Fruit fly (Drosophila melanogaster) whole organism, embryonic: Measurements from ENCODE around the gene sws.

Source experiments
- B-H1 ChIP-seq: fragments of 200-800 bp; sonication (Bioruptor generic); IDR thresholded peaks from 3 replicates; pipeline ENCODE4 v1.3.6; 2022; ENCODE audit warnings: missing biosample characterization, missing genetic modification characterization
- Bgb ChIP-seq: fragments of 200-800 bp; sonication (Bioruptor generic); IDR thresholded peaks from 2 replicates; pipeline ENCODE4 v1.3.6; 2022; ENCODE audit warnings: missing biosample characterization, missing genetic modification characterization; ENCODE audit not compliant: partially characterized antibody
- C15 ChIP-seq: fragments of 200-800 bp; sonication (Bioruptor generic); IDR thresholded peaks from 3 replicates; pipeline ENCODE4 v1.3.6; 2022; ENCODE audit warnings: missing biosample characterization, missing genetic modification characterization
- CG1024 ChIP-seq: fragments of 200-800 bp; sonication (Bioruptor generic); IDR thresholded peaks from 2 replicates; pipeline ENCODE4 v1.3.6; 2022; ENCODE audit warnings: missing biosample characterization, missing genetic modification characterization
- CG10366 ChIP-seq: fragments of 200-800 bp; sonication (Bioruptor generic); IDR thresholded peaks from 2 replicates; pipeline ENCODE4 v1.3.6; 2022; ENCODE audit warnings: missing biosample characterization, missing genetic modification characterization
- CG11093 ChIP-seq: fragments of 200-800 bp; sonication (Bioruptor generic); IDR thresholded peaks from 3 replicates; pipeline ENCODE4 v1.3.6; 2022; ENCODE audit warnings: missing biosample characterization, missing genetic modification characterization
- CG12155 ChIP-seq: fragments of 200-800 bp; sonication (Bioruptor generic); optimal IDR thresholded peaks from 3 replicates; lab custom pipeline; 2016; ENCODE audit warnings: missing biosample characterization, missing genetic modification characterization
- CG1233 ChIP-seq: fragments of 200-800 bp; sonication (Bioruptor generic); optimal IDR thresholded peaks from 4 replicates; lab custom pipeline; 2018; ENCODE audit warnings: missing biosample characterization, mild to moderate bottlenecking, missing genetic modification characterization
- CG13296 ChIP-seq: fragments of 200-800 bp; sonication (Bioruptor generic); optimal IDR thresholded peaks from 3 replicates; lab custom pipeline; 2018; ENCODE audit warnings: missing biosample characterization, mild to moderate bottlenecking, missing genetic modification characterization
- CG13424 ChIP-seq: fragments of 200-800 bp; sonication (Bioruptor generic); optimal IDR thresholded peaks from 2 replicates; lab custom pipeline; 2019; ENCODE audit warnings: missing biosample characterization, mild to moderate bottlenecking, missing genetic modification characterization, moderate library complexity
- CG17359 ChIP-seq: fragments of 200-800 bp; sonication (Bioruptor generic); optimal IDR thresholded peaks from 3 replicates; lab custom pipeline; 2018; ENCODE audit warnings: missing biosample characterization, mild to moderate bottlenecking, missing genetic modification characterization, moderate library complexity
- CG31388 ChIP-seq: fragments of 200-800 bp; sonication (Bioruptor generic); optimal IDR thresholded peaks from 2 replicates; lab custom pipeline; 2016; ENCODE audit warnings: missing biosample characterization, missing genetic modification characterization
- CG32767 ChIP-seq: fragments of 200-800 bp; sonication (Bioruptor generic); IDR thresholded peaks from 2 replicates; pipeline ENCODE4 v1.3.6; 2022; ENCODE audit warnings: missing biosample characterization, missing genetic modification characterization
- CG34224 ChIP-seq: fragments of 200-800 bp; sonication (Bioruptor generic); IDR thresholded peaks from 3 replicates; pipeline ENCODE4 v1.3.6; 2022; ENCODE audit warnings: missing biosample characterization, missing genetic modification characterization; ENCODE audit not compliant: partially characterized antibody
- CG3995 ChIP-seq: fragments of 200-800 bp; sonication (Bioruptor generic); optimal IDR thresholded peaks from 3 replicates; lab custom pipeline; 2016; ENCODE audit warnings: missing biosample characterization, missing genetic modification characterization
- CG4282 ChIP-seq: fragments of 200-800 bp; sonication (Bioruptor generic); optimal IDR thresholded peaks from 2 replicates; lab custom pipeline; 2016; ENCODE audit warnings: missing biosample characterization, missing genetic modification characterization
- CG4707 ChIP-seq: fragments of 200-800 bp; sonication (Bioruptor generic); optimal IDR thresholded peaks from 2 replicates; lab custom pipeline; 2018; ENCODE audit warnings: missing biosample characterization, mild to moderate bottlenecking, missing genetic modification characterization, moderate library complexity
- CG4730 ChIP-seq: fragments of 200-800 bp; sonication (Bioruptor generic); IDR thresholded peaks from 2 replicates; pipeline ENCODE4 v1.3.6; 2022; ENCODE audit warnings: missing biosample characterization, missing genetic modification characterization
- CG6791 ChIP-seq: fragments of 200-800 bp; sonication (Bioruptor generic); IDR thresholded peaks from 3 replicates; pipeline ENCODE4 v1.3.6; 2022; ENCODE audit warnings: missing biosample characterization, missing genetic modification characterization; ENCODE audit not compliant: partially characterized antibody
- CG8944 ChIP-seq: fragments of 200-800 bp; sonication (Bioruptor generic); optimal IDR thresholded peaks from 3 replicates; lab custom pipeline; 2016; ENCODE audit warnings: missing biosample characterization, missing genetic modification characterization
- D ChIP-seq, 2 experiments: fragments of 200-800 bp in 1 of 2; fragments of >200 bp in 1 of 2; sonication (Bioruptor generic) in 1 of 2; optimal IDR thresholded peaks; 2 replicates in 1 of 2; 3 replicates in 1 of 2; lab custom pipeline; 2017; ENCODE audit warnings: mild to moderate bottlenecking in 1 of 2, missing biosample characterization in 1 of 2, missing genetic modification characterization in 1 of 2, missing genetic modification reagents in 1 of 2
- Dfd ChIP-seq, 2 experiments: fragments of >200 bp; optimal IDR thresholded peaks; 2 replicates each; lab custom pipeline; 2017; ENCODE audit warnings: missing biosample characterization in 2 of 2, missing genetic modification characterization in 2 of 2
- Dip2 ChIP-seq: fragments of 200-800 bp; sonication (Bioruptor generic); IDR thresholded peaks from 2 replicates; pipeline ENCODE4 v1.3.6; 2022; ENCODE audit warnings: missing biosample characterization, missing genetic modification characterization
- Dip3 ChIP-seq: fragments of 200-800 bp; sonication (Bioruptor generic); optimal IDR thresholded peaks from 3 replicates; lab custom pipeline; 2016; ENCODE audit warnings: missing biosample characterization, missing genetic modification characterization
- Hmx ChIP-seq: fragments of 200-800 bp; sonication (Bioruptor generic); optimal IDR thresholded peaks from 2 replicates; lab custom pipeline; 2016; ENCODE audit warnings: missing biosample characterization, missing genetic modification characterization
- Opbp ChIP-seq: fragments of 200-800 bp; sonication (Bioruptor generic); IDR thresholded peaks from 3 replicates; pipeline ENCODE4 v1.3.6; 2022; ENCODE audit warnings: missing biosample characterization, missing genetic modification characterization; ENCODE audit not compliant: partially characterized antibody
- PHDP ChIP-seq: fragments of 200-800 bp; sonication (Bioruptor generic); optimal IDR thresholded peaks from 3 replicates; lab custom pipeline; 2018; ENCODE audit warnings: missing biosample characterization, mild to moderate bottlenecking, missing genetic modification characterization, moderate library complexity
- Rx ChIP-seq: fragments of 200-800 bp; sonication (Bioruptor generic); IDR thresholded peaks from 2 replicates; pipeline ENCODE4 v1.3.6; 2022; ENCODE audit warnings: missing biosample characterization, missing genetic modification characterization
- TFAM ChIP-seq: fragments of 200-800 bp; sonication (Bioruptor generic); optimal IDR thresholded peaks from 2 replicates; lab custom pipeline; 2017; ENCODE audit warnings: missing biosample characterization, missing genetic modification characterization, inconsistent platforms
- abd-A ChIP-seq: fragments of 200-800 bp; sonication (Bioruptor generic); optimal IDR thresholded peaks from 3 replicates; lab custom pipeline; 2019; ENCODE audit warnings: missing biosample characterization, mild to moderate bottlenecking, missing genetic modification characterization, moderate library complexity
- ac ChIP-seq: fragments of 200-800 bp; sonication (Bioruptor generic); optimal IDR thresholded peaks from 3 replicates; lab custom pipeline; 2017; ENCODE audit warnings: missing biosample characterization, mild to moderate bottlenecking, missing genetic modification characterization
- amos ChIP-seq: fragments of 200-800 bp; sonication (Bioruptor generic); IDR thresholded peaks from 2 replicates; pipeline ENCODE4 v1.3.6; 2022; ENCODE audit warnings: missing biosample characterization, missing genetic modification characterization; ENCODE audit not compliant: partially characterized antibody
- ap ChIP-seq: fragments of 200-800 bp; sonication (Bioruptor generic); IDR thresholded peaks from 2 replicates; pipeline ENCODE4 v1.3.6; 2022; ENCODE audit warnings: missing biosample characterization, missing genetic modification characterization
- chif ChIP-seq, 2 experiments: fragments of 200-800 bp; sonication (Bioruptor generic); optimal IDR thresholded peaks; 3 replicates each; lab custom pipeline; 2016; ENCODE audit warnings: missing biosample characterization in 2 of 2, missing genetic modification characterization in 2 of 2
- dm ChIP-seq: fragments of 200-800 bp; sonication (Bioruptor generic); optimal IDR thresholded peaks from 3 replicates; lab custom pipeline; 2016; ENCODE audit warnings: missing biosample characterization, missing genetic modification characterization
- ems ChIP-seq: fragments of 200-800 bp; sonication (Bioruptor generic); optimal IDR thresholded peaks from 3 replicates; lab custom pipeline; 2016; ENCODE audit warnings: missing biosample characterization, missing genetic modification characterization
- eve ChIP-seq, 2 experiments: fragments of >200 bp; optimal IDR thresholded peaks; 2 replicates each; lab custom pipeline; 2017; ENCODE audit warnings: missing biosample characterization in 2 of 2, missing genetic modification characterization in 2 of 2
- eyg ChIP-seq: fragments of 200-800 bp; sonication (Bioruptor generic); optimal IDR thresholded peaks from 3 replicates; lab custom pipeline; 2016; ENCODE audit warnings: missing biosample characterization, missing genetic modification characterization
- gfzf ChIP-seq: fragments of 200-800 bp; sonication (Bioruptor generic); optimal IDR thresholded peaks from 2 replicates; lab custom pipeline; 2016; ENCODE audit warnings: missing biosample characterization, mild to moderate bottlenecking, missing genetic modification characterization, moderate library complexity
- her ChIP-seq: fragments of 200-800 bp; sonication (Bioruptor generic); optimal IDR thresholded peaks from 2 replicates; lab custom pipeline; 2016; ENCODE audit warnings: missing biosample characterization, missing genetic modification characterization
- ind ChIP-seq: fragments of 200-800 bp; sonication (Bioruptor generic); optimal IDR thresholded peaks from 3 replicates; lab custom pipeline; 2016; ENCODE audit warnings: missing biosample characterization, missing genetic modification characterization
- luna ChIP-seq: fragments of 200-800 bp; sonication (Bioruptor generic); optimal IDR thresholded peaks from 2 replicates; lab custom pipeline; 2016; ENCODE audit warnings: missing biosample characterization, missing genetic modification characterization
- nerfin-2 ChIP-seq: fragments of 200-800 bp; sonication (Bioruptor generic); IDR thresholded peaks from 2 replicates; pipeline ENCODE4 v1.3.6; 2022; ENCODE audit warnings: missing biosample characterization, missing genetic modification characterization; ENCODE audit not compliant: partially characterized antibody
- run ChIP-seq: fragments of 200-800 bp; sonication (Bioruptor generic); optimal IDR thresholded peaks from 3 replicates; lab custom pipeline; 2018; ENCODE audit warnings: missing biosample characterization, mild to moderate bottlenecking, missing genetic modification characterization
- sens ChIP-seq: fragments of 200-800 bp; sonication (Bioruptor generic); peaks from one replicate; lab custom pipeline; 2016; ENCODE audit warnings: missing biosample characterization, missing genetic modification characterization
- tin ChIP-seq: fragments of 200-800 bp; sonication (Bioruptor generic); optimal IDR thresholded peaks from 3 replicates; lab custom pipeline; 2016; ENCODE audit warnings: missing biosample characterization, missing genetic modification characterization
- wdn ChIP-seq: fragments of 200-800 bp; sonication (Bioruptor generic); IDR thresholded peaks from 2 replicates; pipeline ENCODE4 v1.3.6; 2022; ENCODE audit warnings: missing biosample characterization, missing genetic modification characterization
- zen ChIP-seq: fragments of 200-800 bp; sonication (Bioruptor generic); optimal IDR thresholded peaks from 3 replicates; lab custom pipeline; 2018; ENCODE audit warnings: missing biosample characterization, mild to moderate bottlenecking, missing genetic modification characterization, moderate library complexity

The sws gene

DNA sequence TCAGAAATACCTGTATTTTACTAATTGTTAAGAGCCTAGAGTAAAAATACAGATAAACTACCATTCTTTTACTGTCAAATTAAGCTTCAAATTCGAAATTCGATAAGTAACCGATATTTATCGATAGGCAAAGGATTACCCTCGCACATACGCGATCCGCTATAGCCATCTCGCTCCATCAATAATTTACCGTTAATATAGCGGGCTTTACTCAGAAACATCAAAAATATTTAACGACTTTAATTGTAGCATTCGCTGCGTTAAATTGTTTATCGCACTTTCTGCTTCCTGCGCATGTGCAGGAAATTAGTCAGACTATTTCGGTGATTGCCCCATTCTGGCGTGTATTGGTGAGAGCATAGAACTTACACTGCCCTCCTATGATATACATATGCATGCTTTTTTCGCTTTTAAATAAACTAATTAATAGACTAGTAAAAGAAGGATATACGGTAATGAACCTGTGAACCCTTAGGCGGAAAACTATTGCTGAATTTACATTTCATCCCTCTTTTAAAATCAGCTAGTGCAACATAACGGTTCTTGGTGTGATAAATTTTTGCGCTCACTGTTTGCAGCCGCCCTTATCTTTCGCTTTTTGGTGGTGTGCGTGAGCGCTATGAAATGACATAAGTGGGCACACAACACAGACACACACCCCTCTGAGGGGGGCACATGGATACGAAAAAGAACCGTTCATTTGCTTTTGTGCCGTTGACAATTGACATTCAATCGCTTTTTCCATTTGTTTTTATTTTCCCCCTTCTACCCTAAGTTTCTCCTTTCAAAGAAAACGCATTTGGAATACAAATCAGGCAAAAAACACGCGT is 59.6 kb downstream of the sws start, which contains the start of the genes dpr14 and spidey (continued):
- TF ChIP-seq C15 (GFP tag; lab: Robert Waterston, UW), result peak; percentile 71; the same call in 1 of the 3 replicates
- peak; percentile 89 for TF ChIP-seq ems (GFP tag; lab: Kevin White, UChicago)
- peak; percentile 86 for TF ChIP-seq wdn (GFP tag; lab: Robert Waterston, UW)
- TF ChIP-seq CG17359, result peak; percentile 92
- peak; percentile 80 to 87 for TF ChIP-seq chif (GFP tag; optimal IDR thresholded peaks at IDR 0.05; lab: Kevin White, UChicago)
- TF ChIP-seq eve (GFP tag; optimal IDR thresholded peaks at IDR 0.05; lab: Kevin White, UChicago), result no peak
- peak; percentile 84 for TF ChIP-seq CG12155 (GFP tag; lab: Kevin White, UChicago)
- TF ChIP-seq CG1233, result peak; percentile 85
- TF ChIP-seq CG13424 (tag; lab: Kevin White, UChicago), result peak; percentile 92
- TF ChIP-seq ind, result peak; percentile 90
- TF ChIP-seq ac (GFP tag; lab: Kevin White, UChicago), result peak; percentile 59
- TF ChIP-seq CG34224 (GFP tag; lab: Robert Waterston, UW), result peak; percentile 46; the same call in 1 of the 3 replicates
- TF ChIP-seq tin (GFP tag; lab: Kevin White, UChicago), result peak; percentile 86
- peak; percentile 28; the same call in 1 of the 2 replicates for TF ChIP-seq Bgb (GFP tag; lab: Robert Waterston, UW)
- TF ChIP-seq dm (GFP tag; lab: Kevin White, UChicago), result peak; percentile 74
- TF ChIP-seq CG3995 (GFP tag; lab: Kevin White, UChicago), result peak; percentile 55
- TF ChIP-seq zen (tag; lab: Kevin White, UChicago), result peak; percentile 73
- TF ChIP-seq CG32767 (GFP tag; lab: Robert Waterston, UW), result peak; percentile 88
- peak; percentile 73 for TF ChIP-seq CG4282
- TF ChIP-seq nerfin-2, result 0 out of 2 replicates have a peak, but pooled peaks have one; percentile 23
- TF ChIP-seq Dfd (GFP tag; optimal IDR thresholded peaks at IDR 0.05; lab: Kevin White, UChicago), result no peak
- peak; percentile 65 for TF ChIP-seq Hmx (GFP tag; lab: Kevin White, UChicago)
- TF ChIP-seq amos (GFP tag; lab: Robert Waterston, UW), result peak; percentile 22; the same call in 1 of the 2 replicates
- peak; percentile 85 for TF ChIP-seq her (GFP tag; lab: Kevin White, UChicago)
- TF ChIP-seq CG8944 (GFP tag; lab: Kevin White, UChicago), result peak; percentile 83
- TF ChIP-seq TFAM (GFP tag; lab: Kevin White, UChicago), result peak; percentile 50
- peak; percentile 62 for TF ChIP-seq CG4707
- TF ChIP-seq PHDP (tag; lab: Kevin White, UChicago), result peak; percentile 93
- TF ChIP-seq CG1024 (GFP tag; lab: Robert Waterston, UW), result peak; percentile 61
- TF ChIP-seq CG10366 (GFP tag; lab: Robert Waterston, UW), result peak; percentile 89
- peak; percentile 11 for TF ChIP-seq gfzf (GFP tag; lab: Kevin White, UChicago)
- TF ChIP-seq sens (GFP tag; lab: Kevin White, UChicago), result peak; percentile 97
- TF ChIP-seq eyg, result peak; percentile 67
- TF ChIP-seq Opbp, result 0 out of 3 replicates have a peak, but pooled peaks have one; percentile 7
- TF ChIP-seq Rx (GFP tag; lab: Robert Waterston, UW), result peak; percentile 81
- TF ChIP-seq CG11093 (GFP tag; lab: Robert Waterston, UW), result peak; percentile 89
- TF ChIP-seq D (optimal IDR thresholded peaks at IDR 0.05; lab: Kevin White, UChicago), result no peak
- TF ChIP-seq D (GFP tag; optimal IDR thresholded peaks at IDR 0.05; lab: Kevin White, UChicago), result peak; percentile 86
- TF ChIP-seq Dip3, result peak; percentile 88
- peak; percentile 48 for TF ChIP-seq CG31388 (GFP tag; lab: Kevin White, UChicago)
- TF ChIP-seq CG13296, result peak; percentile 92
- TF ChIP-seq CG6791 (GFP tag; lab: Robert Waterston, UW), result peak; percentile 52; the same call in 2 of the 3 replicates
- TF ChIP-seq Dip2 (GFP tag; lab: Robert Waterston, UW), result 0 out of 2 replicates have a peak, but pooled peaks have one; percentile 31
- peak; percentile 56 for TF ChIP-seq luna (GFP tag; lab: Kevin White, UChicago)
- peak; percentile 92 for TF ChIP-seq abd-A (tag; lab: Kevin White, UChicago)
- peak; percentile 68 for TF ChIP-seq ap (GFP tag; lab: Robert Waterston, UW)
- peak; percentile 76 for TF ChIP-seq CG4730 (GFP tag; lab: Robert Waterston, UW)
- TF ChIP-seq run (tag; lab: Kevin White, UChicago), result peak; percentile 84
- TF ChIP-seq B-H1 (GFP tag; lab: Robert Waterston, UW), result peak; percentile 85
